Fruit fly (Drosophila melanogaster) whole organism, embryonic: ENCODE measurements around the gene Drgx.

Experiments used
- Aef1 ChIP-seq: fragments of 200-800 bp; sonication (Bioruptor generic); IDR thresholded peaks from 3 replicates; pipeline ENCODE4 v1.3.6; 2022; ENCODE audit warnings: missing biosample characterization, missing genetic modification characterization
- Awh ChIP-seq: fragments of 200-800 bp; sonication (Bioruptor generic); IDR thresholded peaks from 2 replicates; pipeline ENCODE4, ENCODE4 v1.3.6; 2022; ENCODE audit warnings: missing biosample characterization, missing genetic modification characterization
- CG14050 ChIP-seq: fragments of 200-800 bp; sonication (Bioruptor generic); IDR thresholded peaks from 3 replicates; pipeline ENCODE4 v1.3.6; 2022; ENCODE audit warnings: missing biosample characterization, missing genetic modification characterization
- CG16815 ChIP-seq: fragments of 200-800 bp; sonication (Bioruptor generic); optimal IDR thresholded peaks from 3 replicates; lab custom pipeline; 2017; ENCODE audit warnings: missing biosample characterization, mild to moderate bottlenecking, missing genetic modification characterization
- CG17359 ChIP-seq: fragments of 200-800 bp; sonication (Bioruptor generic); optimal IDR thresholded peaks from 3 replicates; lab custom pipeline; 2018; ENCODE audit warnings: missing biosample characterization, mild to moderate bottlenecking, missing genetic modification characterization, moderate library complexity
- CG17568 ChIP-seq: fragments of 200-800 bp; sonication (Bioruptor generic); optimal IDR thresholded peaks from 2 replicates; lab custom pipeline; 2018; ENCODE audit warnings: missing biosample characterization, mild to moderate bottlenecking, missing genetic modification characterization, moderate library complexity
- CG17612 ChIP-seq: fragments of 200-800 bp; sonication (Bioruptor generic); IDR thresholded peaks from 2 replicates; pipeline ENCODE4 v1.3.6; 2022; ENCODE audit warnings: missing biosample characterization, missing genetic modification characterization
- CG1832 ChIP-seq: fragments of 200-800 bp; sonication (Bioruptor generic); optimal IDR thresholded peaks from 2 replicates; lab custom pipeline; 2017; ENCODE audit warnings: missing biosample characterization, mild to moderate bottlenecking, missing genetic modification characterization, inconsistent platforms
- CG2116 ChIP-seq: fragments of 200-800 bp; sonication (Bioruptor generic); optimal IDR thresholded peaks from 3 replicates; lab custom pipeline; 2018; ENCODE audit warnings: missing biosample characterization, mild to moderate bottlenecking, missing genetic modification characterization
- CG2202 ChIP-seq: fragments of 200-800 bp; sonication (Bioruptor generic); optimal IDR thresholded peaks from 2 replicates; lab custom pipeline; 2018; ENCODE audit warnings: missing biosample characterization, mild to moderate bottlenecking, missing genetic modification characterization
- CG32767 ChIP-seq: fragments of 200-800 bp; sonication (Bioruptor generic); IDR thresholded peaks from 2 replicates; pipeline ENCODE4 v1.3.6; 2022; ENCODE audit warnings: missing biosample characterization, missing genetic modification characterization
- CG3838 ChIP-seq: fragments of 200-800 bp; sonication (Bioruptor generic); optimal IDR thresholded peaks from 3 replicates; lab custom pipeline; 2016; ENCODE audit warnings: missing biosample characterization, missing genetic modification characterization
- CG3847 ChIP-seq: fragments of 200-800 bp; sonication (Bioruptor generic); IDR thresholded peaks from 2 replicates; pipeline ENCODE4 v1.3.6; 2022; ENCODE audit warnings: missing biosample characterization, missing genetic modification characterization
- CG4328 ChIP-seq: fragments of 200-800 bp; sonication (Bioruptor generic); optimal IDR thresholded peaks from 3 replicates; lab custom pipeline; 2017; ENCODE audit warnings: missing biosample characterization, missing genetic modification reagents, missing genetic modification characterization
- CG4404 ChIP-seq: fragments of 200-800 bp; sonication (Bioruptor generic); IDR thresholded peaks from 2 replicates; pipeline ENCODE4 v1.3.6; 2022; ENCODE audit warnings: missing biosample characterization, missing genetic modification characterization
- CG4617 ChIP-seq: fragments of 200-800 bp; sonication (Bioruptor generic); optimal IDR thresholded peaks from 3 replicates; lab custom pipeline; 2016; ENCODE audit warnings: missing biosample characterization, missing genetic modification characterization, borderline replicate concordance
- CG6175 ChIP-seq: fragments of 200-800 bp; sonication (Bioruptor generic); IDR thresholded peaks from 3 replicates; pipeline ENCODE4 v1.3.6; 2022; ENCODE audit warnings: missing biosample characterization, missing genetic modification characterization
- CG7786 ChIP-seq: fragments of 200-800 bp; sonication (Bioruptor generic); optimal IDR thresholded peaks from 2 replicates; lab custom pipeline; 2016; ENCODE audit warnings: missing biosample characterization, missing genetic modification characterization
- CG7839 ChIP-seq: fragments of 200-800 bp; sonication (Bioruptor generic); optimal IDR thresholded peaks from 3 replicates; lab custom pipeline; 2018; ENCODE audit warnings: missing biosample characterization, mild to moderate bottlenecking, missing genetic modification characterization, moderate library complexity
- CG8359 ChIP-seq: fragments of 200-800 bp; sonication (Bioruptor generic); optimal IDR thresholded peaks from 2 replicates; lab custom pipeline; 2017; ENCODE audit warnings: missing biosample characterization, mild to moderate bottlenecking, missing genetic modification characterization, borderline replicate concordance
- CG9609 ChIP-seq: fragments of 200-800 bp; sonication (Bioruptor generic); optimal IDR thresholded peaks from 3 replicates; lab custom pipeline; 2016; ENCODE audit warnings: missing biosample characterization, missing genetic modification characterization
- CoRest ChIP-seq: fragments of 200-800 bp; sonication (Bioruptor generic); optimal IDR thresholded peaks from 3 replicates; lab custom pipeline; 2018; ENCODE audit warnings: missing biosample characterization, mild to moderate bottlenecking, missing genetic modification characterization, moderate library complexity
- Dll ChIP-seq: fragments of 200-800 bp; sonication (Bioruptor generic); IDR thresholded peaks from 4 replicates; pipeline ENCODE4 v1.3.6; 2022; ENCODE audit warnings: missing biosample characterization, missing genetic modification characterization; ENCODE audit not compliant: partially characterized antibody
- Nf-YA ChIP-seq: fragments of 200-800 bp; sonication (Bioruptor generic); IDR thresholded peaks from 2 replicates; pipeline ENCODE4 v1.3.6; 2022; ENCODE audit warnings: missing biosample characterization, missing genetic modification characterization
- Ptx1 ChIP-seq: fragments of 200-800 bp; sonication (Bioruptor generic); IDR thresholded peaks from 2 replicates; pipeline ENCODE4 v1.3.6; 2022; ENCODE audit warnings: missing biosample characterization, missing genetic modification characterization
- Xrp1 ChIP-seq: fragments of 200-800 bp; sonication (Bioruptor generic); IDR thresholded peaks from 2 replicates; pipeline ENCODE4 v1.3.6; 2022; ENCODE audit warnings: missing biosample characterization, missing genetic modification characterization
- YL-1 ChIP-seq: fragments of 200-800 bp; sonication (Bioruptor generic); optimal IDR thresholded peaks from 3 replicates; lab custom pipeline; 2017; ENCODE audit warnings: missing biosample characterization, mild to moderate bottlenecking, missing genetic modification characterization
- aop ChIP-seq: fragments of 200-800 bp; sonication (Bioruptor generic); IDR thresholded peaks from 2 replicates; pipeline ENCODE4 v1.3.6; 2022; ENCODE audit warnings: missing biosample characterization, missing genetic modification characterization
- cato ChIP-seq: fragments of 200-800 bp; sonication (Bioruptor generic); optimal IDR thresholded peaks from 2 replicates; lab custom pipeline; 2016; ENCODE audit warnings: missing biosample characterization, missing genetic modification characterization, borderline replicate concordance
- ewg ChIP-seq: fragments of 200-800 bp; sonication (Bioruptor generic); optimal IDR thresholded peaks from 3 replicates; lab custom pipeline; 2017; ENCODE audit warnings: mild to moderate bottlenecking, missing biosample characterization, missing genetic modification reagents, missing genetic modification characterization
- eyg ChIP-seq: fragments of 200-800 bp; sonication (Bioruptor generic); optimal IDR thresholded peaks from 3 replicates; lab custom pipeline; 2016; ENCODE audit warnings: missing biosample characterization, missing genetic modification characterization
- fd102C ChIP-seq: fragments of 200-800 bp; sonication (Bioruptor generic); optimal IDR thresholded peaks from 2 replicates; lab custom pipeline; 2018; ENCODE audit warnings: missing biosample characterization, mild to moderate bottlenecking, missing genetic modification characterization, moderate library complexity
- fd3F ChIP-seq: fragments of 200-800 bp; sonication (Bioruptor generic); optimal IDR thresholded peaks from 2 replicates; lab custom pipeline; 2018; ENCODE audit warnings: missing biosample characterization, mild to moderate bottlenecking, missing genetic modification characterization, moderate library complexity
- gcm2 ChIP-seq: fragments of 200-800 bp; sonication (Bioruptor generic); optimal IDR thresholded peaks from 2 replicates; lab custom pipeline; 2016; ENCODE audit warnings: missing biosample characterization, missing genetic modification characterization
- gsb ChIP-seq: fragments of 200-800 bp; sonication (Bioruptor generic); IDR thresholded peaks from 2 replicates; pipeline ENCODE4 v1.3.6; 2022; ENCODE audit warnings: missing biosample characterization, missing genetic modification characterization
- ham ChIP-seq: fragments of 200-800 bp; sonication (Bioruptor generic); IDR thresholded peaks from 2 replicates; pipeline ENCODE4 v1.3.6; 2022; ENCODE audit warnings: missing biosample characterization, missing genetic modification characterization
- otp ChIP-seq: fragments of 200-800 bp; sonication (Bioruptor generic); IDR thresholded peaks from 3 replicates; pipeline ENCODE4, ENCODE4 v1.3.6; 2022; ENCODE audit warnings: missing biosample characterization, missing genetic modification characterization
- pho ChIP-seq: fragments of 200-800 bp; sonication (Bioruptor generic); optimal IDR thresholded peaks from 2 replicates; lab custom pipeline; 2016; ENCODE audit warnings: missing biosample characterization, missing genetic modification characterization
- pum ChIP-seq: fragments of 200-800 bp; sonication (Bioruptor generic); optimal IDR thresholded peaks from 2 replicates; lab custom pipeline; 2016; ENCODE audit warnings: missing biosample characterization, missing genetic modification characterization
- pzg ChIP-seq: fragments of 200-800 bp; sonication (Bioruptor generic); optimal IDR thresholded peaks from 3 replicates; lab custom pipeline; 2018; ENCODE audit warnings: missing biosample characterization, mild to moderate bottlenecking, missing genetic modification characterization, moderate library complexity
- sima ChIP-seq: fragments of 200-800 bp; sonication (Bioruptor generic); optimal IDR thresholded peaks from 2 replicates; lab custom pipeline; 2016; ENCODE audit warnings: missing biosample characterization, missing genetic modification characterization
- slou ChIP-seq: fragments of 200-800 bp; sonication (Bioruptor generic); optimal IDR thresholded peaks from 3 replicates; lab custom pipeline; 2016; ENCODE audit warnings: missing biosample characterization, missing genetic modification characterization
- tio ChIP-seq: fragments of 200-800 bp; sonication (Bioruptor generic); optimal IDR thresholded peaks from 2 replicates; lab custom pipeline; 2017; ENCODE audit warnings: missing biosample characterization, missing genetic modification characterization, inconsistent platforms
- trh ChIP-seq: fragments of 200-800 bp; sonication (Bioruptor generic); optimal IDR thresholded peaks from 2 replicates; lab custom pipeline; 2016; ENCODE audit warnings: missing biosample characterization, missing genetic modification characterization

The Drgx gene

DNA sequence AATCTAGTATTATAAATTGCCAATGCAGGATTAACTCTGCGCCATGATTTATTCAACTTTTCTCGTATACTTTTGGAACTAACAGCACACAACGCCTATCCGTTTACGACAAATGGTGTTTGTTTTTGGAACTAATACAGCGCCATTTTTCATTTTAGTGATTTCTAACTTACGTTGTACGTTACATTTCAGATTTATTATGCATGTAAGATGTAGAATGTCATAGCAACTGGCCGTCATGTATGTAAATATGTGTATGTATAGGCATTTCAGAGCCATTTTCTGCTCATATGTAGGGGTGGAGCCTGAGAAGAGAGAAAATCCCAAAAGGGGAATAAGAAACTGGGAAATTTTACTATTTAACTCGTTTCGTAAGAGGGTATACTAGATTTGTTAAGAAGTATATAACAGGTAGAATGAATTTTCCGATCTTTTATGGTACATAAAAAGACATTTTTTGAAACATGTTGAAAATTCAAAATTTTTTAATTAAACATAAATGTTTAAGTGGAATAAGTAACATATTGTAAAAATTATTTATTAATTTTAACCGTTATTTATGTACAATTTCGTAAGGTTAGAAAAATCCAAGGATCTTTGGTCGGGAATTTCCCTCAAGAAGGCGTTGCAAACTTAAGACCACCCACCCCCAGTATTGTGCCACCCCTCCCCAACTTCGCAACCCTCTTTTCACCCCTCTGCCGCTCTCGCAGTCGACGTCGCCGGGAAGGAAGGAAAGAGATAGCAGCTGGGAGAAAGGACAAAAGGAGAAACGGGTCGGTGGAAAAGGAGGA is 5.0 kb upstream of the Drgx start (continued):
- TF ChIP-seq ham (GFP tag; lab: Robert Waterston, UW) (no peak), CG3847 (GFP tag; lab: Robert Waterston, UW) (peak; percentile 44; the same call in 1 of the 2 replicates), CG7786 (GFP tag; lab: Kevin White, UChicago) (no peak), pho (peak; percentile 65), CG4617 (peak; percentile 30), otp (GFP tag; lab: Robert Waterston, UW) (no peak)

DNA sequence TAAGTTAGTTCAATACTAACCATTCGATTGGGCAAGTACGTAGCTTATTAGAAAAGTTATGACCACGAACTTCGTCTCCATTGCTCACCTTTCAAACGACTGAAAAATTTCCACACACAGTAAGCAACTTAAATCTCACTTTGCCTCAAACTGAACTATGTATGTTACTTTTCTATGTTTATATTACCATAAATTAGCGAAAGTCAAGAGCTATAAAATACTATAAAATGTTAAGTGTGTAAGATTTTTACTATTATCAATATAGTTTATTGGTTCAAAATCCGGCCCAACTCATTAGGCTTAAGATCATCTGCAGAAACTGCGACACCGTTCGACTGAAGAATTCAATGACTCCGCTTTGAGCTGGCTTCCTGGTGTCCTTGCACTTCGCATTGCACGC is 5.9 kb downstream of the Drgx start, which contains the start of gene Sfp24Ba:
Gene Sfp24Ba (minus strand): TSS at position 101 of the 400 bp plus-strand sequence.
- no peak for TF ChIP-seq pzg (GFP tag; lab: Kevin White, UChicago)
- no peak for TF ChIP-seq CG17359 (tag; lab: Kevin White, UChicago)
- no peak for TF ChIP-seq slou (GFP tag; lab: Kevin White, UChicago)
- no peak for TF ChIP-seq CG17612
- TF ChIP-seq Xrp1: no peak
- TF ChIP-seq, all 482 proteins: peak for 0

DNA sequence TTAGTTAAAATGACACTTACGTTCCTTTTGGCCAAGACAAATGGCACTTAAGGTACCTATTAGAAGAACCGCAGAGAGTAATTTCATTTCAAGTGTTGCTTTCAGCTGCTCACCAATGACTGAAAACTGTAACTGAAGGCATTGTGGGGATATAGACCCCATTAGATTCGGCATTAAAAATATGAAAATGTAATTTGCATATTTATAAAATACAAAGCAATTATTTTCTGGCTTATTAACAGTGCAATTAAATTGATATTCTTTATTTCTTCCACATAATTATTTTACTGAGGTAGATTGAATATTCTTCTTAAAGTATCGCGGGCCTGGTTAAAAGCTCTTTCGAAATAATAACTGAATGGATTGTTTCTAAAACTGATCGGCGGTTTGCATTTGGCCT is 6.5 kb downstream of the Drgx start, which contains the start of gene Sfp24Bd:
Gene Sfp24Bd (minus strand): TSS at position 101 of the 400 bp plus-strand sequence.
- no peak for TF ChIP-seq aop
- TF ChIP-seq CG4328 (GFP tag; lab: Kevin White, UChicago): no peak
- TF ChIP-seq YL-1 (GFP tag; lab: Kevin White, UChicago): no peak
- no peak for TF ChIP-seq CG6175 (GFP tag; lab: Robert Waterston, UW)
- no peak for TF ChIP-seq Nf-YA (GFP tag; lab: Robert Waterston, UW)
- TF ChIP-seq pum (GFP tag; lab: Kevin White, UChicago): no peak
- no peak for TF ChIP-seq gsb (GFP tag; lab: Robert Waterston, UW)
- no peak for TF ChIP-seq Ptx1 (GFP tag; lab: Robert Waterston, UW)
- TF ChIP-seq CG32767: no peak
- TF ChIP-seq Dll: no peak
- TF ChIP-seq ewg: no peak
- no peak for TF ChIP-seq trh (GFP tag; lab: Kevin White, UChicago)
- TF ChIP-seq CoRest (tag; lab: Kevin White, UChicago): no peak
- no peak for TF ChIP-seq cato (GFP tag; lab: Kevin White, UChicago)
- no peak for TF ChIP-seq sima (GFP tag; lab: Kevin White, UChicago)
- TF ChIP-seq CG2202 (tag; lab: Kevin White, UChicago): no peak
- TF ChIP-seq, all 482 proteins: peak for 0

DNA sequence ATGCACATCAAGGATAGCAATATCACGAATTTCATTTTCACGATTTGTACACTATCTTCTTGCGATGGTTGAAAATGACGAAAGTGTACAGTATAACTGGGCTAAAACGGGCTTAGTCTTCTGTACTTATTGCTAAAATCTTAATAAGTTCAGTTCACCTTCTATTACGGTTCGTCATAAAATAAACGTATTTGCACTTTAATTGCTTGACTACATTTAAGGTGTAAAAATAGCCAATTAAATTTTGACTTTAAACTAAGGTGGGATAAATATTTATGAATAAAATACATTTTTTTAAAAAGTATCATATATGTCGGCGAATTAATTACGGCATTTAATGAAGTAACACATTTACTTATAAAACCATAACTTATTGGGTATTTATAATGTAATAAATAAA is 7.1 kb downstream of the Drgx start, which contains the start of gene Sfp24Bb:
Gene Sfp24Bb (minus strand): TSS at position 101 of the 400 bp plus-strand sequence.
- TF ChIP-seq CG2116 (no peak), CG14050 (no peak), CG17568 (GFP tag; lab: Kevin White, UChicago) (no peak), CG9609 (no peak), eyg (GFP tag; lab: Kevin White, UChicago) (no peak), gcm2 (GFP tag; lab: Kevin White, UChicago) (no peak), fd102C (GFP tag; lab: Kevin White, UChicago) (no peak), fd3F (GFP tag; lab: Kevin White, UChicago) (no peak), Aef1 (no peak), CG16815 (GFP tag; lab: Kevin White, UChicago) (no peak), Awh (no peak), CG3838 (no peak), CG7839 (no peak), CoRest (tag; lab: Kevin White, UChicago) (no peak), CG1832 (no peak), CG8359 (GFP tag; lab: Kevin White, UChicago) (no peak), tio (GFP tag; lab: Kevin White, UChicago) (no peak), CG4404 (no peak)
